Fruit fly (Drosophila melanogaster) Kc167 (cell line): ENCODE measurements around the gene GNBP2.

Source experiments
- Sin3A ChIP-seq: fragments of >200 bp; optimal IDR thresholded peaks from 2 replicates; lab custom pipeline; 2018; ENCODE audit warnings: missing external identifiers
- insv ChIP-seq: fragments of >200 bp; optimal IDR thresholded peaks from 3 replicates; lab custom pipeline; 2018; ENCODE audit warnings: missing external identifiers
- psq ChIP-seq: fragments of >200 bp; optimal IDR thresholded peaks from 2 replicates; lab custom pipeline; 2017; ENCODE audit warnings: missing external identifiers
- ttk ChIP-seq: sonication (Bioruptor generic); optimal IDR thresholded peaks from 2 replicates; lab custom pipeline; 2017; ENCODE audit warnings: missing external identifiers

- TF ChIP-seq Sin3A (lab: Kevin White, UChicago) (no peak), psq (no peak), ttk (lab: Kevin White, UChicago) (no peak), insv (lab: Kevin White, UChicago) (no peak)
Observed at dm6 chr3L:18628458-18628857, 46.8 kb downstream of the GNBP2 start.
